Fruit fly (Drosophila melanogaster) whole organism, embryonic: ENCODE measurements around the gene CG6126.
A peak's percentile ranks its signal among the peaks of the same experiment; 100 is the strongest.

ENCODE experiments used
- CG10147 ChIP-seq: fragments of 200-800 bp; sonication (Bioruptor generic); optimal IDR thresholded peaks from 2 replicates; lab custom pipeline; 2019; ENCODE audit warnings: missing biosample characterization, mild to moderate bottlenecking, missing genetic modification characterization, moderate library complexity
- CG12236 ChIP-seq: fragments of 200-800 bp; sonication (Bioruptor generic); optimal IDR thresholded peaks from 2 replicates; lab custom pipeline; 2016; ENCODE audit warnings: missing biosample characterization, missing genetic modification characterization
- CG1233 ChIP-seq: fragments of 200-800 bp; sonication (Bioruptor generic); optimal IDR thresholded peaks from 4 replicates; lab custom pipeline; 2018; ENCODE audit warnings: missing biosample characterization, mild to moderate bottlenecking, missing genetic modification characterization
- CG12769 ChIP-seq: fragments of 200-800 bp; sonication (Bioruptor generic); optimal IDR thresholded peaks from 2 replicates; lab custom pipeline; 2019; ENCODE audit warnings: missing biosample characterization, mild to moderate bottlenecking, missing genetic modification characterization, moderate library complexity
- CG12942 ChIP-seq: fragments of 200-800 bp; sonication (Bioruptor generic); optimal IDR thresholded peaks from 3 replicates; lab custom pipeline; 2016; ENCODE audit warnings: missing biosample characterization, missing genetic modification characterization
- CG13894 ChIP-seq: fragments of 200-800 bp; sonication (Bioruptor generic); optimal IDR thresholded peaks from 3 replicates; lab custom pipeline; 2018; ENCODE audit warnings: missing biosample characterization, mild to moderate bottlenecking, missing genetic modification characterization, moderate library complexity
- CG14965 ChIP-seq: fragments of 200-800 bp; sonication (Bioruptor generic); optimal IDR thresholded peaks from 2 replicates; lab custom pipeline; 2016; ENCODE audit warnings: missing biosample characterization, missing genetic modification characterization, borderline replicate concordance
- CG15269 ChIP-seq: fragments of 200-800 bp; sonication (Bioruptor generic); optimal IDR thresholded peaks from 2 replicates; lab custom pipeline; 2018; ENCODE audit warnings: missing biosample characterization, mild to moderate bottlenecking, missing genetic modification characterization, moderate library complexity
- CG15514 ChIP-seq: fragments of 200-800 bp; sonication (Bioruptor generic); optimal IDR thresholded peaks from 3 replicates; lab custom pipeline; 2017; ENCODE audit warnings: missing biosample characterization, missing genetic modification characterization, mild to moderate bottlenecking, moderate library complexity, missing genetic modification reagents
- CG17361 ChIP-seq: fragments of 200-800 bp; sonication (Bioruptor generic); IDR thresholded peaks from 3 replicates; pipeline ENCODE4 v1.3.6; 2022; ENCODE audit warnings: missing biosample characterization, missing genetic modification characterization
- CG2678 ChIP-seq: fragments of 200-800 bp; sonication (Bioruptor generic); optimal IDR thresholded peaks from 3 replicates; lab custom pipeline; 2019; ENCODE audit warnings: missing biosample characterization, mild to moderate bottlenecking, missing genetic modification characterization, moderate library complexity
- CG4424 ChIP-seq: fragments of 200-800 bp; sonication (Bioruptor generic); optimal IDR thresholded peaks from 3 replicates; lab custom pipeline; 2016; ENCODE audit warnings: missing biosample characterization, missing genetic modification characterization
- CG5180 ChIP-seq: fragments of 200-800 bp; sonication (Bioruptor generic); optimal IDR thresholded peaks from 3 replicates; lab custom pipeline; 2017; ENCODE audit warnings: missing biosample characterization, missing genetic modification characterization, mild to moderate bottlenecking, moderate library complexity, missing genetic modification reagents
- CG6765 ChIP-seq: fragments of 200-800 bp; sonication (Bioruptor generic); optimal IDR thresholded peaks from 3 replicates; lab custom pipeline; 2017; ENCODE audit warnings: missing biosample characterization, mild to moderate bottlenecking, missing genetic modification characterization
- CG7786 ChIP-seq: fragments of 200-800 bp; sonication (Bioruptor generic); optimal IDR thresholded peaks from 2 replicates; lab custom pipeline; 2016; ENCODE audit warnings: missing biosample characterization, missing genetic modification characterization
- Deaf1 ChIP-seq: fragments of 200-800 bp; optimal IDR thresholded peaks from 3 replicates; lab custom pipeline; 2019; ENCODE audit warnings: missing biosample characterization, mild to moderate bottlenecking, missing genetic modification characterization, moderate library complexity
- Dref ChIP-seq: fragments of 200-800 bp; sonication (Bioruptor generic); IDR thresholded peaks from 2 replicates; pipeline ENCODE4 v1.3.6; 2022; ENCODE audit warnings: missing biosample characterization, missing genetic modification characterization
- Fer1 ChIP-seq: fragments of 200-800 bp; sonication (Bioruptor generic); optimal IDR thresholded peaks from 2 replicates; lab custom pipeline; 2017; ENCODE audit warnings: missing biosample characterization, mild to moderate bottlenecking, missing genetic modification characterization
- Fer2 ChIP-seq: fragments of 200-800 bp; sonication (Bioruptor generic); optimal IDR thresholded peaks from 2 replicates; lab custom pipeline; 2018; ENCODE audit warnings: missing biosample characterization, mild to moderate bottlenecking, missing genetic modification characterization, moderate library complexity
- Gug ChIP-seq: fragments of 200-800 bp; sonication (Bioruptor generic); IDR thresholded peaks from 4 replicates; pipeline ENCODE4 v1.3.6; 2022; ENCODE audit warnings: missing biosample characterization, missing genetic modification characterization
- MESR4 ChIP-seq: fragments of 200-800 bp; sonication (Bioruptor generic); optimal IDR thresholded peaks from 2 replicates; lab custom pipeline; 2018; ENCODE audit warnings: missing biosample characterization, mild to moderate bottlenecking, missing genetic modification characterization, moderate library complexity
- Myb ChIP-seq: fragments of 200-800 bp; sonication (Bioruptor generic); optimal IDR thresholded peaks from 2 replicates; lab custom pipeline; 2016; ENCODE audit warnings: missing biosample characterization, missing genetic modification characterization
- Nf-YB ChIP-seq: fragments of 200-800 bp; sonication (Bioruptor generic); optimal IDR thresholded peaks from 3 replicates; lab custom pipeline; 2019; ENCODE audit warnings: missing biosample characterization, mild to moderate bottlenecking, missing genetic modification characterization, moderate library complexity
- Pdp1 ChIP-seq, 2 experiments: fragments of 200-800 bp; sonication (Bioruptor generic); optimal IDR thresholded peaks; 3 replicates each; lab custom pipeline; 2016; ENCODE audit warnings: missing biosample characterization in 2 of 2, missing genetic modification characterization in 2 of 2, mild to moderate bottlenecking in 1 of 2, moderate library complexity in 1 of 2
- Ravus ChIP-seq: fragments of 200-800 bp; sonication (Bioruptor generic); IDR thresholded peaks from 2 replicates; pipeline ENCODE4 v1.3.6; 2022; ENCODE audit warnings: missing biosample characterization, missing genetic modification characterization
- abd-A ChIP-seq: fragments of 200-800 bp; sonication (Bioruptor generic); optimal IDR thresholded peaks from 3 replicates; lab custom pipeline; 2019; ENCODE audit warnings: missing biosample characterization, mild to moderate bottlenecking, missing genetic modification characterization, moderate library complexity
- bsh ChIP-seq, 2 experiments: fragments of 200-800 bp; sonication (Bioruptor generic); optimal IDR thresholded peaks; 2 replicates each; lab custom pipeline; 2017 to 2018; ENCODE audit warnings: mild to moderate bottlenecking in 2 of 2, missing biosample characterization in 2 of 2, missing genetic modification characterization in 2 of 2, moderate library complexity in 1 of 2
- croc ChIP-seq: fragments of 200-800 bp; sonication (Bioruptor generic); conservative IDR thresholded peaks from 3 replicates; pipeline ENCODE4 v1.3.6; 2022; ENCODE audit warnings: missing biosample characterization, missing genetic modification characterization
- crp ChIP-seq, 2 experiments: fragments of 200-800 bp; sonication (Bioruptor generic); optimal IDR thresholded peaks; 2 replicates in 1 of 2; 3 replicates in 1 of 2; lab custom pipeline; 2017; ENCODE audit warnings: missing biosample characterization in 2 of 2, missing genetic modification characterization in 2 of 2, mild to moderate bottlenecking in 1 of 2, moderate library complexity in 1 of 2
- hb ChIP-seq: fragments of 200-800 bp; sonication (Bioruptor generic); IDR thresholded peaks from 3 replicates; pipeline ENCODE4 v1.3.6; 2022; ENCODE audit warnings: missing biosample characterization, missing genetic modification characterization; ENCODE audit not compliant: partially characterized antibody
- inv ChIP-seq: fragments of 200-800 bp; sonication (Bioruptor generic); IDR thresholded peaks from 2 replicates; pipeline ENCODE4 v1.3.6; 2022; ENCODE audit warnings: missing biosample characterization, missing genetic modification characterization; ENCODE audit not compliant: partially characterized antibody
- jumu ChIP-seq: fragments of 200-800 bp; sonication (Bioruptor generic); optimal IDR thresholded peaks from 3 replicates; lab custom pipeline; 2016; ENCODE audit warnings: missing biosample characterization, missing genetic modification characterization
- klu ChIP-seq: fragments of 200-800 bp; sonication (Bioruptor generic); IDR thresholded peaks from 2 replicates; pipeline ENCODE4 v1.3.6; 2022; ENCODE audit warnings: missing biosample characterization, missing genetic modification characterization
- lab ChIP-seq: fragments of 200-800 bp; sonication (Bioruptor generic); optimal IDR thresholded peaks from 3 replicates; lab custom pipeline; 2017; ENCODE audit warnings: missing biosample characterization, missing genetic modification characterization, mild to moderate bottlenecking, moderate library complexity, missing genetic modification reagents
- repo ChIP-seq: fragments of 200-800 bp; sonication (Bioruptor generic); optimal IDR thresholded peaks from 2 replicates; lab custom pipeline; 2016; ENCODE audit warnings: missing biosample characterization, missing genetic modification characterization
- schlank ChIP-seq: fragments of 200-800 bp; sonication (Bioruptor generic); optimal IDR thresholded peaks from 2 replicates; lab custom pipeline; 2018; ENCODE audit warnings: missing biosample characterization, mild to moderate bottlenecking, missing genetic modification characterization
- shn ChIP-seq: fragments of 200-800 bp; sonication (Bioruptor generic); optimal IDR thresholded peaks from 3 replicates; lab custom pipeline; 2016; ENCODE audit warnings: missing biosample characterization, missing genetic modification characterization
- ssp ChIP-seq: fragments of 200-800 bp; sonication (Bioruptor generic); IDR thresholded peaks from 2 replicates; pipeline ENCODE4 v1.3.6; 2022; ENCODE audit warnings: missing biosample characterization, missing genetic modification characterization
- sug ChIP-seq: fragments of 200-800 bp; optimal IDR thresholded peaks from 2 replicates; lab custom pipeline; 2019; ENCODE audit warnings: missing biosample characterization, mild to moderate bottlenecking, missing genetic modification characterization, moderate library complexity
- unpg ChIP-seq: fragments of 200-800 bp; sonication (Bioruptor generic); optimal IDR thresholded peaks from 3 replicates; lab custom pipeline; 2018; ENCODE audit warnings: missing biosample characterization, mild to moderate bottlenecking, missing genetic modification characterization, moderate library complexity
- yki ChIP-seq: fragments of >200 bp; optimal IDR thresholded peaks from 3 replicates; lab custom pipeline; 2018

CG6126 gene

dm6 chr3R:16251926-16252287 lies 49.0 kb upstream of the CG6126 start (continued):
- TF ChIP-seq CG7786 (GFP tag; lab: Kevin White, UChicago) (no peak), Gug (no peak), Fer1 (GFP tag; lab: Kevin White, UChicago) (peak; percentile 4), CG12942 (GFP tag; lab: Kevin White, UChicago) (no peak), CG10147 (no peak), lab (peak; percentile 12), croc (GFP tag; lab: Robert Waterston, UW) (no peak), MESR4 (GFP tag; lab: Kevin White, UChicago) (no peak), abd-A (tag; lab: Kevin White, UChicago) (peak; percentile 28), CG15514 (GFP tag; lab: Kevin White, UChicago) (peak; percentile 44), jumu (GFP tag; lab: Kevin White, UChicago) (no peak), Myb (no peak), Dref (GFP tag; lab: Robert Waterston, UW) (no peak), schlank (tag; lab: Kevin White, UChicago) (no peak), Fer2 (tag; lab: Kevin White, UChicago) (no peak), CG2678 (tag; lab: Kevin White, UChicago) (no peak), Deaf1 (tag; lab: Kevin White, UChicago) (peak; percentile 94), CG17361 (no peak), crp (GFP tag; optimal IDR thresholded peaks at IDR 0.05; lab: Kevin White, UChicago) (peak in 1 of 2 experiments; percentile 50), yki (no peak), klu (GFP tag; lab: Robert Waterston, UW) (no peak), inv (GFP tag; lab: Robert Waterston, UW) (no peak), repo (GFP tag; lab: Kevin White, UChicago) (no peak), Ravus (no peak), CG15269 (peak; percentile 3), CG6765 (GFP tag; lab: Kevin White, UChicago) (peak; percentile 22), CG12769 (tag; lab: Kevin White, UChicago) (peak; percentile 21), CG1233 (no peak), bsh (GFP tag; optimal IDR thresholded peaks at IDR 0.05; lab: Kevin White, UChicago) (no peak), sug (peak; percentile 3), shn (GFP tag; lab: Kevin White, UChicago) (no peak), CG12236 (no peak), ssp (no peak), unpg (GFP tag; lab: Kevin White, UChicago) (no peak), Nf-YB (no peak), CG4424 (no peak), hb (no peak), CG5180 (peak; percentile 15), CG13894 (tag; lab: Kevin White, UChicago) (peak; percentile 94), CG14965 (GFP tag; lab: Kevin White, UChicago) (no peak), Pdp1 (GFP tag; optimal IDR thresholded peaks at IDR 0.05; lab: Kevin White, UChicago) (no peak)
